Fruit fly (Drosophila melanogaster) S2 (cell line): Measurements from ENCODE around the gene myd.

Experiments used
- CG8478 ChIP-seq: fragments of >200 bp; optimal IDR thresholded peaks from 2 replicates; lab custom pipeline; 2018
- CTCF ChIP-seq, 2 experiments: fragments of >200 bp; optimal IDR thresholded peaks; 2 replicates each; lab custom pipeline; 2018

DNA sequence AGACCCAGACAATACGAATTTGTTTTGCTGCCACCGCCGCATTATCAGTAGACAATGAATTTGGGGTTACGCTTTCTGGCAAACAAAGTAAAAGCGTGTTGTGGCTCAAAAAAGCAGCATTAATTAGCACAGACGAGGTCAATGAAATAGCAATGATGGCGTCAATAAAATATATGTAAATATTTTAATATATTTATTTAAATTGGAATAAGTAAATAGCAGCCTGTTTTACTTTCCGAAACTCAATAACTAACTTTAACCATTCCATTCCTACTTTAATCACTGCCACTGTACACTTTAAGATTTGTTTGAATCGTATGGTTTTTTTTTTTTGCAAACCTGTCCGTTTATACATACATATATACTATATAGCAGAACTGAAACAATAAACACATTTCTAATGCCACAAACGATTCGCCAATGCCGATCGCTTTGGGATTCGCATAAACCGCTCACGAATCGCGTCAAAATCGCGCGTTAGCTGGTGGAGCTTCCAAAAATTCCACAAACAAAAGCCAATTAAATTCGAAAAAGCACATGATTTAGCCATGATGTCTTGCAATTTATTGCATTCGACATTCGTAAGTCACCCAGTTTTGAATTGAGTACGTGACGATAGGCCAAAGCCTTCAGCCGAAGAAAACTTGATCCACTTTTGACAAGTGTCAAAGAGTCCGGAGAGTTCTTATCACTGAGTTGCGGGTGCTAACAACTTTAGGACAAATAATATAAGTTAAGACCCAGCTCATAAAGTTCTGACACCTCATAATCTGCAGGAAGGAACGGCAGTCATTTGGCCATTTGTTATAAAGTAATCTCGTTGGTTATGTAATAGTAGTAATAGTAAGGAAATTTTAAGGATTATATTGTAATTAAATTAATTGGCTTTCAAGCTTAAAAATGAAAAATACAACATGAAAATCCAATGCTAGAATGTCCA, 28.3 kb upstream of the myd start:
- no peak for TF ChIP-seq CG8478 (lab: Kevin White, UChicago)
- TF ChIP-seq CTCF (optimal IDR thresholded peaks at IDR 0.05; lab: Kevin White, UChicago), result no peak
